Fruit fly (Drosophila melanogaster) whole organism, prepupa: ENCODE results near the gene Iris.

ENCODE experiments used
- Blimp-1 ChIP-seq: fragments of 200-800 bp; sonication (Bioruptor generic); optimal IDR thresholded peaks from 3 replicates; lab custom pipeline; 2017; ENCODE audit warnings: missing biosample characterization, missing genetic modification characterization, mild to moderate bottlenecking, moderate library complexity, missing genetic modification reagents
- CG10631 ChIP-seq: fragments of 200-800 bp; sonication (Bioruptor generic); optimal IDR thresholded peaks from 2 replicates; lab custom pipeline; 2016; ENCODE audit warnings: missing biosample characterization, missing genetic modification characterization
- CG10669 ChIP-seq: fragments of 200-800 bp; sonication (Bioruptor generic); optimal IDR thresholded peaks from 3 replicates; lab custom pipeline; 2018; ENCODE audit warnings: missing biosample characterization, mild to moderate bottlenecking, missing genetic modification characterization, moderate library complexity
- CG11762 ChIP-seq: fragments of 200-800 bp; sonication (Bioruptor generic); optimal IDR thresholded peaks from 3 replicates; lab custom pipeline; 2016; ENCODE audit warnings: missing biosample characterization, missing genetic modification characterization; ENCODE audit not compliant: insufficient read depth
- CG11902 ChIP-seq: fragments of 200-800 bp; sonication (Bioruptor generic); optimal IDR thresholded peaks from 3 replicates; lab custom pipeline; 2016; ENCODE audit warnings: missing biosample characterization, missing genetic modification characterization
- CG1621 ChIP-seq: fragments of 200-800 bp; sonication (Bioruptor generic); optimal IDR thresholded peaks from 3 replicates; lab custom pipeline; 2018; ENCODE audit warnings: missing biosample characterization, mild to moderate bottlenecking, missing genetic modification characterization
- CG16779 ChIP-seq: fragments of 200-800 bp; sonication (Bioruptor generic); optimal IDR thresholded peaks from 3 replicates; lab custom pipeline; 2017; ENCODE audit warnings: missing biosample characterization, mild to moderate bottlenecking, missing genetic modification characterization
- CG3032 ChIP-seq: fragments of 200-800 bp; optimal IDR thresholded peaks from 2 replicates; lab custom pipeline; 2019; ENCODE audit warnings: missing biosample characterization, mild to moderate bottlenecking, missing genetic modification characterization, moderate library complexity
- CG31627 ChIP-seq: fragments of 200-800 bp; sonication (Bioruptor generic); optimal IDR thresholded peaks from 3 replicates; lab custom pipeline; 2016; ENCODE audit warnings: missing biosample characterization, missing genetic modification characterization
- CG32006 ChIP-seq: fragments of 200-800 bp; sonication (Bioruptor generic); optimal IDR thresholded peaks from 3 replicates; lab custom pipeline; 2017; ENCODE audit warnings: missing biosample characterization, mild to moderate bottlenecking, missing genetic modification characterization
- CG34406 ChIP-seq: fragments of 200-800 bp; sonication (Bioruptor generic); optimal IDR thresholded peaks from 3 replicates; lab custom pipeline; 2016; ENCODE audit warnings: missing biosample characterization, missing genetic modification characterization
- CG4318 ChIP-seq: fragments of 200-800 bp; sonication (Bioruptor generic); optimal IDR thresholded peaks from 3 replicates; lab custom pipeline; 2017; ENCODE audit warnings: missing biosample characterization, mild to moderate bottlenecking, missing genetic modification characterization
- CG6163 ChIP-seq: fragments of 200-800 bp; sonication (Bioruptor generic); IDR thresholded peaks from 3 replicates; pipeline ENCODE4 v1.3.6; 2022; ENCODE audit warnings: missing biosample characterization, missing genetic modification characterization
- CG6792 ChIP-seq: fragments of 200-800 bp; sonication (Bioruptor generic); optimal IDR thresholded peaks from 3 replicates; lab custom pipeline; 2016; ENCODE audit warnings: missing biosample characterization, missing genetic modification characterization
- CG8119 ChIP-seq: fragments of 200-800 bp; sonication (Bioruptor generic); IDR thresholded peaks from 3 replicates; pipeline ENCODE4 v1.3.6; 2022; ENCODE audit warnings: missing biosample characterization, missing genetic modification characterization
- CG8319 ChIP-seq: fragments of 200-800 bp; sonication (Bioruptor generic); optimal IDR thresholded peaks from 3 replicates; lab custom pipeline; 2016; ENCODE audit warnings: missing biosample characterization, missing genetic modification characterization
- CG8632 ChIP-seq: fragments of 200-800 bp; sonication (Bioruptor generic); optimal IDR thresholded peaks from 3 replicates; lab custom pipeline; 2016; ENCODE audit warnings: missing biosample characterization, missing genetic modification characterization
- CG9139 ChIP-seq: fragments of 200-800 bp; sonication (Bioruptor generic); optimal IDR thresholded peaks from 3 replicates; lab custom pipeline; 2017; ENCODE audit warnings: missing biosample characterization, mild to moderate bottlenecking, missing genetic modification characterization
- Eip75B ChIP-seq: fragments of 200-800 bp; sonication (Bioruptor generic); optimal IDR thresholded peaks from 3 replicates; lab custom pipeline; 2016; ENCODE audit warnings: missing biosample characterization, missing genetic modification characterization
- Eip78C ChIP-seq: fragments of 200-800 bp; sonication (Bioruptor generic); peaks from one replicate; lab custom pipeline; 2016; ENCODE audit warnings: missing biosample characterization, missing genetic modification characterization
- Eip93F ChIP-seq: fragments of 200-800 bp; sonication (Bioruptor generic); optimal IDR thresholded peaks from 2 replicates; lab custom pipeline; 2016; ENCODE audit warnings: missing biosample characterization, mild to moderate bottlenecking, missing genetic modification characterization
- Ets21C ChIP-seq: fragments of 200-800 bp; sonication (Bioruptor generic); optimal IDR thresholded peaks from 3 replicates; lab custom pipeline; 2016; ENCODE audit warnings: missing biosample characterization, missing genetic modification characterization
- Ets96B ChIP-seq: fragments of 200-800 bp; optimal IDR thresholded peaks from 2 replicates; lab custom pipeline; 2019; ENCODE audit warnings: missing biosample characterization, mild to moderate bottlenecking, missing genetic modification characterization, moderate library complexity
- Gug ChIP-seq: fragments of 200-800 bp; sonication (Bioruptor generic); IDR thresholded peaks from 2 replicates; pipeline ENCODE4 v1.3.6; 2022; ENCODE audit warnings: missing biosample characterization, missing genetic modification characterization
- Hr38 ChIP-seq: sonication (Bioruptor generic); optimal IDR thresholded peaks from 2 replicates; lab custom pipeline; 2016; ENCODE audit warnings: missing biosample characterization, missing genetic modification characterization
- Hr39 ChIP-seq: fragments of 200-800 bp; sonication (Bioruptor generic); optimal IDR thresholded peaks from 2 replicates; lab custom pipeline; 2016; ENCODE audit warnings: missing biosample characterization, missing genetic modification characterization
- Hr4 ChIP-seq: fragments of 200-800 bp; sonication (Bioruptor generic); optimal IDR thresholded peaks from 3 replicates; lab custom pipeline; 2016; ENCODE audit warnings: missing biosample characterization, missing genetic modification characterization
- Lpt ChIP-seq: fragments of 200-800 bp; sonication (Bioruptor generic); optimal IDR thresholded peaks from 3 replicates; lab custom pipeline; 2016; ENCODE audit warnings: missing biosample characterization, missing genetic modification characterization
- Met ChIP-seq: fragments of 200-800 bp; sonication (Bioruptor generic); optimal IDR thresholded peaks from 3 replicates; lab custom pipeline; 2016; ENCODE audit warnings: missing biosample characterization, missing genetic modification characterization
- OdsH ChIP-seq: fragments of 200-800 bp; sonication (Bioruptor generic); optimal IDR thresholded peaks from 3 replicates; lab custom pipeline; 2016; ENCODE audit warnings: missing biosample characterization, missing genetic modification characterization
- Sox102F ChIP-seq: fragments of 200-800 bp; sonication (Bioruptor generic); optimal IDR thresholded peaks from 2 replicates; lab custom pipeline; 2016; ENCODE audit warnings: missing biosample characterization, mild to moderate bottlenecking, missing genetic modification characterization
- Sox14 ChIP-seq: fragments of 200-800 bp; sonication (Bioruptor generic); optimal IDR thresholded peaks from 3 replicates; lab custom pipeline; 2016; ENCODE audit warnings: missing biosample characterization, missing genetic modification characterization
- Sox15 ChIP-seq: fragments of 200-800 bp; sonication (Bioruptor generic); optimal IDR thresholded peaks from 3 replicates; lab custom pipeline; 2016; ENCODE audit warnings: missing biosample characterization, missing genetic modification characterization
- acj6 ChIP-seq: fragments of 200-800 bp; sonication (Bioruptor generic); optimal IDR thresholded peaks from 3 replicates; lab custom pipeline; 2016; ENCODE audit warnings: missing biosample characterization, missing genetic modification characterization
- cyc ChIP-seq: fragments of 200-800 bp; sonication (Bioruptor generic); optimal IDR thresholded peaks from 3 replicates; lab custom pipeline; 2016; ENCODE audit warnings: missing biosample characterization, missing genetic modification characterization
- dac ChIP-seq: fragments of 200-800 bp; sonication (Bioruptor generic); optimal IDR thresholded peaks from 2 replicates; lab custom pipeline; 2017; ENCODE audit warnings: missing biosample characterization, mild to moderate bottlenecking, missing genetic modification characterization
- dsx ChIP-seq: fragments of 200-800 bp; optimal IDR thresholded peaks from 3 replicates; lab custom pipeline; 2019; ENCODE audit warnings: missing biosample characterization, mild to moderate bottlenecking, missing genetic modification characterization, moderate library complexity; ENCODE audit not compliant: poor library complexity, severe bottlenecking
- esn ChIP-seq: fragments of 200-800 bp; sonication (Bioruptor generic); optimal IDR thresholded peaks from 2 replicates; lab custom pipeline; 2016; ENCODE audit warnings: missing biosample characterization, mild to moderate bottlenecking, missing genetic modification characterization, moderate library complexity
- fkh ChIP-seq: fragments of 200-800 bp; sonication (Bioruptor generic); optimal IDR thresholded peaks from 3 replicates; lab custom pipeline; 2017; ENCODE audit warnings: missing biosample characterization, mild to moderate bottlenecking, missing genetic modification characterization, moderate library complexity
- lz ChIP-seq: fragments of 200-800 bp; sonication (Bioruptor generic); optimal IDR thresholded peaks from 3 replicates; lab custom pipeline; 2016; ENCODE audit warnings: missing biosample characterization, missing genetic modification characterization
- net ChIP-seq: fragments of 200-800 bp; sonication (Bioruptor generic); optimal IDR thresholded peaks from 3 replicates; lab custom pipeline; 2016; ENCODE audit warnings: missing biosample characterization, missing genetic modification characterization
- pdm3 ChIP-seq: fragments of 200-800 bp; sonication (Bioruptor generic); optimal IDR thresholded peaks from 3 replicates; lab custom pipeline; 2016; ENCODE audit warnings: missing biosample characterization, missing genetic modification characterization
- salr ChIP-seq, 2 experiments: fragments of 200-800 bp; sonication (Bioruptor generic); optimal IDR thresholded peaks; 3 replicates each; lab custom pipeline; 2016 to 2018; ENCODE audit warnings: missing biosample characterization in 2 of 2, missing genetic modification characterization in 2 of 2, mild to moderate bottlenecking in 1 of 2
- spab ChIP-seq: fragments of 200-800 bp; sonication (Bioruptor generic); optimal IDR thresholded peaks from 2 replicates; lab custom pipeline; 2017; ENCODE audit warnings: missing biosample characterization, mild to moderate bottlenecking, missing genetic modification characterization, missing genetic modification reagents
- svp ChIP-seq: fragments of 200-800 bp; sonication (Bioruptor generic); peaks from one replicate; lab custom pipeline; 2016; ENCODE audit warnings: missing biosample characterization, missing genetic modification characterization
- topi ChIP-seq: fragments of 200-800 bp; sonication (Bioruptor generic); optimal IDR thresholded peaks from 3 replicates; lab custom pipeline; 2016; ENCODE audit warnings: missing biosample characterization, missing genetic modification characterization
- vri ChIP-seq: fragments of 200-800 bp; sonication (Bioruptor generic); optimal IDR thresholded peaks from 3 replicates; lab custom pipeline; 2016; ENCODE audit warnings: missing biosample characterization, mild to moderate bottlenecking, missing genetic modification characterization

Iris gene

dm6 chr2L:1135495-1135894 is 1.6 kb upstream of the Iris start (continued):
- TF ChIP-seq CG11762 (GFP tag; lab: Kevin White, UChicago) (no peak), CG9139 (GFP tag; lab: Kevin White, UChicago) (no peak), Eip78C (peak; percentile 51), CG34406 (GFP tag; lab: Kevin White, UChicago) (no peak), Eip93F (GFP tag; lab: Kevin White, UChicago) (no peak), CG16779 (no peak), Eip75B (no peak)

- TF ChIP-seq topi: peak; percentile 57
- peak; percentile 78 for TF ChIP-seq Eip78C
- no peak for TF ChIP-seq CG16779
- peak; percentile 71 for TF ChIP-seq CG6163 (GFP tag; lab: Robert Waterston, UW)
- TF ChIP-seq svp (GFP tag; lab: Kevin White, UChicago): peak; percentile 74
- TF ChIP-seq OdsH (GFP tag; lab: Kevin White, UChicago): peak; percentile 78
- peak; percentile 44 for TF ChIP-seq Sox15
- peak; percentile 69 for TF ChIP-seq CG32006
- peak; percentile 72 for TF ChIP-seq lz (GFP tag; lab: Kevin White, UChicago)
- peak; percentile 55 for TF ChIP-seq Sox14 (GFP tag; lab: Kevin White, UChicago)
- peak; percentile 68 for TF ChIP-seq esn
- peak; percentile 38 for TF ChIP-seq Eip93F (GFP tag; lab: Kevin White, UChicago)
- peak; percentile 71 for TF ChIP-seq cyc (GFP tag; lab: Kevin White, UChicago)
- peak; percentile 69 for TF ChIP-seq acj6 (GFP tag; lab: Kevin White, UChicago)
- peak; percentile 43 for TF ChIP-seq CG11902 (GFP tag; lab: Kevin White, UChicago)
- peak; percentile 70 for TF ChIP-seq Hr4 (GFP tag; lab: Kevin White, UChicago)
- TF ChIP-seq CG8319 (GFP tag; lab: Kevin White, UChicago): peak; percentile 16
- no peak for TF ChIP-seq vri (GFP tag; lab: Kevin White, UChicago)
- peak; percentile 40 to 53 for TF ChIP-seq salr (GFP tag; optimal IDR thresholded peaks at IDR 0.05; lab: Kevin White, UChicago)
- TF ChIP-seq CG8632 (GFP tag; lab: Kevin White, UChicago): peak; percentile 60
- peak; percentile 67 for TF ChIP-seq Hr39 (GFP tag; lab: Kevin White, UChicago)
- peak; percentile 70 for TF ChIP-seq CG31627
- peak; percentile 14 for TF ChIP-seq net (GFP tag; lab: Kevin White, UChicago)
- peak; percentile 46 for TF ChIP-seq CG11762 (GFP tag; lab: Kevin White, UChicago)
- TF ChIP-seq Gug (GFP tag; lab: Robert Waterston, UW): peak; percentile 50
- TF ChIP-seq Eip75B: peak; percentile 27
- peak; percentile 61; the same call in 2 of the 3 replicates for TF ChIP-seq CG8119 (GFP tag; lab: Robert Waterston, UW)
- TF ChIP-seq Met (GFP tag; lab: Kevin White, UChicago): no peak
- peak; percentile 8 for TF ChIP-seq fkh
- TF ChIP-seq spab (GFP tag; lab: Kevin White, UChicago): peak; percentile 30
- TF ChIP-seq pdm3 (GFP tag; lab: Kevin White, UChicago): peak; percentile 68
- TF ChIP-seq Blimp-1 (GFP tag; lab: Kevin White, UChicago): peak; percentile 1
- no peak for TF ChIP-seq CG4318 (GFP tag; lab: Kevin White, UChicago)
- TF ChIP-seq dac (GFP tag; lab: Kevin White, UChicago): peak; percentile 19
- peak; percentile 50 for TF ChIP-seq dsx
- peak; percentile 61 for TF ChIP-seq CG6792 (GFP tag; lab: Kevin White, UChicago)
- peak; percentile 22 for TF ChIP-seq Lpt (GFP tag; lab: Kevin White, UChicago)
- TF ChIP-seq CG34406 (GFP tag; lab: Kevin White, UChicago): peak; percentile 38
- TF ChIP-seq CG10631 (GFP tag; lab: Kevin White, UChicago): peak; percentile 76
- TF ChIP-seq Hr38 (GFP tag; lab: Kevin White, UChicago): no peak
- TF ChIP-seq CG1621: peak; percentile 22
- peak; percentile 65 for TF ChIP-seq Ets96B (tag; lab: Kevin White, UChicago)
- no peak for TF ChIP-seq Ets21C (GFP tag; lab: Kevin White, UChicago)
- peak; percentile 46 for TF ChIP-seq CG10669 (GFP tag; lab: Kevin White, UChicago)
- TF ChIP-seq CG3032 (tag; lab: Kevin White, UChicago): peak; percentile 79
- peak; percentile 45 for TF ChIP-seq Sox102F (GFP tag; lab: Kevin White, UChicago)
These were observed 4.7 kb downstream of the Iris start, which contains the start of the genes Pino and TBC1D23 for dm6 chr2L:1128932-1129887. Gene Pino, minus strand, starts transcription at chr2L:1128953. Gene TBC1D23, plus strand, starts transcription at chr2L:1129316.
